Fruit fly (Drosophila melanogaster) whole organism, embryonic: ENCODE measurements around the gene CG4950.

Experiments
- Bgb ChIP-seq: fragments of 200-800 bp; sonication (Bioruptor generic); IDR thresholded peaks from 2 replicates; pipeline ENCODE4 v1.3.6; 2022; ENCODE audit warnings: missing biosample characterization, missing genetic modification characterization; ENCODE audit not compliant: partially characterized antibody
- CG10431 ChIP-seq: fragments of 200-800 bp; sonication (Bioruptor generic); optimal IDR thresholded peaks from 3 replicates; lab custom pipeline; 2018; ENCODE audit warnings: missing biosample characterization, mild to moderate bottlenecking, missing genetic modification characterization
- CG11398 ChIP-seq: fragments of 200-800 bp; sonication (Bioruptor generic); optimal IDR thresholded peaks from 2 replicates; lab custom pipeline; 2016; ENCODE audit warnings: missing biosample characterization, missing genetic modification characterization
- CG12155 ChIP-seq: fragments of 200-800 bp; sonication (Bioruptor generic); optimal IDR thresholded peaks from 3 replicates; lab custom pipeline; 2016; ENCODE audit warnings: missing biosample characterization, missing genetic modification characterization
- CG1233 ChIP-seq: fragments of 200-800 bp; sonication (Bioruptor generic); optimal IDR thresholded peaks from 4 replicates; lab custom pipeline; 2018; ENCODE audit warnings: missing biosample characterization, mild to moderate bottlenecking, missing genetic modification characterization
- CG12659 ChIP-seq: fragments of 200-800 bp; sonication (Bioruptor generic); optimal IDR thresholded peaks from 3 replicates; lab custom pipeline; 2017; ENCODE audit warnings: mild to moderate bottlenecking, missing biosample characterization, missing genetic modification reagents, missing genetic modification characterization
- CG13424 ChIP-seq: fragments of 200-800 bp; sonication (Bioruptor generic); optimal IDR thresholded peaks from 2 replicates; lab custom pipeline; 2019; ENCODE audit warnings: missing biosample characterization, mild to moderate bottlenecking, missing genetic modification characterization, moderate library complexity
- CG14014 ChIP-seq: fragments of 200-800 bp; sonication (Bioruptor generic); IDR thresholded peaks from 2 replicates; pipeline ENCODE4 v1.3.6; 2022; ENCODE audit warnings: missing biosample characterization, missing genetic modification characterization
- CG15073 ChIP-seq: fragments of 200-800 bp; sonication (Bioruptor generic); optimal IDR thresholded peaks from 2 replicates; lab custom pipeline; 2016; ENCODE audit warnings: missing biosample characterization, missing genetic modification characterization
- CG16863 ChIP-seq: fragments of 200-800 bp; sonication (Bioruptor generic); optimal IDR thresholded peaks from 3 replicates; lab custom pipeline; 2016; ENCODE audit warnings: missing biosample characterization, missing genetic modification characterization
- CG17359 ChIP-seq: fragments of 200-800 bp; sonication (Bioruptor generic); optimal IDR thresholded peaks from 3 replicates; lab custom pipeline; 2018; ENCODE audit warnings: missing biosample characterization, mild to moderate bottlenecking, missing genetic modification characterization, moderate library complexity
- CG17829 ChIP-seq: fragments of 200-800 bp; optimal IDR thresholded peaks from 2 replicates; lab custom pipeline; 2019; ENCODE audit warnings: missing biosample characterization, mild to moderate bottlenecking, missing genetic modification characterization, moderate library complexity
- CG17912 ChIP-seq: fragments of 200-800 bp; sonication (Bioruptor generic); optimal IDR thresholded peaks from 2 replicates; lab custom pipeline; 2018; ENCODE audit warnings: missing biosample characterization, mild to moderate bottlenecking, missing genetic modification characterization
- CG2116 ChIP-seq: fragments of 200-800 bp; sonication (Bioruptor generic); optimal IDR thresholded peaks from 3 replicates; lab custom pipeline; 2018; ENCODE audit warnings: missing biosample characterization, mild to moderate bottlenecking, missing genetic modification characterization
- CG33213 ChIP-seq: fragments of 200-800 bp; sonication (Bioruptor generic); optimal IDR thresholded peaks from 3 replicates; lab custom pipeline; 2016; ENCODE audit warnings: missing biosample characterization, missing genetic modification characterization
- CG42726 ChIP-seq: fragments of 200-800 bp; sonication (Bioruptor generic); IDR thresholded peaks from 2 replicates; pipeline ENCODE4 v1.3.6; 2022; ENCODE audit warnings: missing biosample characterization, missing genetic modification characterization; ENCODE audit not compliant: partially characterized antibody
- CG4360 ChIP-seq: fragments of 200-800 bp; sonication (Bioruptor generic); IDR thresholded peaks from 2 replicates; pipeline ENCODE4 v1.3.6; 2022; ENCODE audit warnings: missing biosample characterization, missing genetic modification characterization
- CG4617 ChIP-seq: fragments of 200-800 bp; sonication (Bioruptor generic); optimal IDR thresholded peaks from 3 replicates; lab custom pipeline; 2016; ENCODE audit warnings: missing biosample characterization, missing genetic modification characterization, borderline replicate concordance
- CG7839 ChIP-seq: fragments of 200-800 bp; sonication (Bioruptor generic); optimal IDR thresholded peaks from 3 replicates; lab custom pipeline; 2018; ENCODE audit warnings: missing biosample characterization, mild to moderate bottlenecking, missing genetic modification characterization, moderate library complexity
- CG8478 ChIP-seq: fragments of >200 bp; optimal IDR thresholded peaks from 2 replicates; lab custom pipeline; 2018
- CG9797 ChIP-seq: fragments of 200-800 bp; sonication (Bioruptor generic); optimal IDR thresholded peaks from 3 replicates; lab custom pipeline; 2018; ENCODE audit warnings: missing biosample characterization, mild to moderate bottlenecking, missing genetic modification characterization
- CkIIα-i1 ChIP-seq: fragments of 200-800 bp; sonication (Bioruptor generic); IDR thresholded peaks from 2 replicates; pipeline ENCODE4 v1.3.6; 2022; ENCODE audit warnings: missing biosample characterization, missing genetic modification characterization
- CrebB ChIP-seq: fragments of 200-800 bp; sonication (Bioruptor generic); optimal IDR thresholded peaks from 3 replicates; lab custom pipeline; 2018; ENCODE audit warnings: missing biosample characterization, mild to moderate bottlenecking, missing genetic modification characterization
- Dbx ChIP-seq: fragments of 200-800 bp; sonication (Bioruptor generic); IDR thresholded peaks from 3 replicates; pipeline ENCODE4 v1.3.6; 2022; ENCODE audit warnings: missing biosample characterization, missing genetic modification characterization
- Deaf1 ChIP-seq: fragments of 200-800 bp; optimal IDR thresholded peaks from 3 replicates; lab custom pipeline; 2019; ENCODE audit warnings: missing biosample characterization, mild to moderate bottlenecking, missing genetic modification characterization, moderate library complexity
- Dp ChIP-seq: fragments of 200-800 bp; sonication (Bioruptor generic); optimal IDR thresholded peaks from 2 replicates; lab custom pipeline; 2018; ENCODE audit warnings: missing biosample characterization, mild to moderate bottlenecking, missing genetic modification characterization, moderate library complexity
- ERR ChIP-seq: fragments of 200-800 bp; sonication (Bioruptor generic); optimal IDR thresholded peaks from 2 replicates; lab custom pipeline; 2016; ENCODE audit warnings: missing biosample characterization, missing genetic modification characterization
- Eip74EF ChIP-seq, 2 experiments: fragments of 200-800 bp in 1 of 2; fragments of >200 bp in 1 of 2; sonication (Bioruptor generic) in 1 of 2; optimal IDR thresholded peaks; 2 replicates each; lab custom pipeline; 2017 to 2019; ENCODE audit warnings: missing biosample characterization in 2 of 2, missing genetic modification characterization in 2 of 2, mild to moderate bottlenecking in 1 of 2, moderate library complexity in 1 of 2
- Gsc ChIP-seq: fragments of 200-800 bp; sonication (Bioruptor generic); IDR thresholded peaks from 2 replicates; pipeline ENCODE4 v1.3.6; 2022; ENCODE audit warnings: missing biosample characterization, missing genetic modification characterization
- H15 ChIP-seq: fragments of 200-800 bp; sonication (Bioruptor generic); IDR thresholded peaks from 3 replicates; pipeline ENCODE4 v1.3.6; 2022; ENCODE audit warnings: missing biosample characterization, missing genetic modification characterization
- Kr ChIP-seq: fragments of 200-800 bp; sonication (Bioruptor generic); optimal IDR thresholded peaks from 2 replicates; lab custom pipeline; 2017; ENCODE audit warnings: missing biosample characterization, mild to moderate bottlenecking, missing genetic modification characterization
- Med ChIP-seq: fragments of 200-800 bp; sonication (Bioruptor generic); peaks from one replicate; lab custom pipeline; 2016; ENCODE audit warnings: missing biosample characterization, missing genetic modification characterization, mild to moderate bottlenecking, inconsistent platforms, moderate library complexity
- NfI ChIP-seq: fragments of 200-800 bp; sonication (Bioruptor generic); optimal IDR thresholded peaks from 3 replicates; lab custom pipeline; 2018; ENCODE audit warnings: missing biosample characterization, mild to moderate bottlenecking, missing genetic modification characterization, moderate library complexity
- Oli ChIP-seq: fragments of 200-800 bp; sonication (Bioruptor generic); optimal IDR thresholded peaks from 2 replicates; lab custom pipeline; 2018; ENCODE audit warnings: missing biosample characterization, mild to moderate bottlenecking, missing genetic modification characterization, moderate library complexity
- Pdp1 ChIP-seq, 2 experiments: fragments of 200-800 bp; sonication (Bioruptor generic); optimal IDR thresholded peaks; 3 replicates each; lab custom pipeline; 2016; ENCODE audit warnings: missing biosample characterization in 2 of 2, missing genetic modification characterization in 2 of 2, mild to moderate bottlenecking in 1 of 2, moderate library complexity in 1 of 2
- amos ChIP-seq: fragments of 200-800 bp; sonication (Bioruptor generic); IDR thresholded peaks from 2 replicates; pipeline ENCODE4 v1.3.6; 2022; ENCODE audit warnings: missing biosample characterization, missing genetic modification characterization; ENCODE audit not compliant: partially characterized antibody
- ash1 ChIP-seq: fragments of 200-800 bp; sonication (Bioruptor generic); optimal IDR thresholded peaks from 2 replicates; lab custom pipeline; 2018; ENCODE audit warnings: missing biosample characterization, mild to moderate bottlenecking, missing genetic modification characterization
- bcd ChIP-seq: fragments of 200-800 bp; sonication (Bioruptor generic); optimal IDR thresholded peaks from 2 replicates; lab custom pipeline; 2017; ENCODE audit warnings: missing biosample characterization, mild to moderate bottlenecking, missing genetic modification characterization
- bowl ChIP-seq: fragments of 200-800 bp; sonication (Bioruptor generic); IDR thresholded peaks from 2 replicates; pipeline ENCODE4 v1.3.6; 2022; ENCODE audit warnings: missing biosample characterization, missing genetic modification characterization
- chif ChIP-seq, 2 experiments: fragments of 200-800 bp; sonication (Bioruptor generic); optimal IDR thresholded peaks; 3 replicates each; lab custom pipeline; 2016; ENCODE audit warnings: missing biosample characterization in 2 of 2, missing genetic modification characterization in 2 of 2
- crc ChIP-seq: fragments of 200-800 bp; sonication (Bioruptor generic); optimal IDR thresholded peaks from 2 replicates; lab custom pipeline; 2016; ENCODE audit warnings: missing biosample characterization, missing genetic modification characterization
- dmrt11E ChIP-seq: fragments of 200-800 bp; sonication (Bioruptor generic); optimal IDR thresholded peaks from 3 replicates; lab custom pipeline; 2018; ENCODE audit warnings: missing biosample characterization, mild to moderate bottlenecking, missing genetic modification characterization, moderate library complexity
- dpn ChIP-seq, 2 experiments: fragments of 200-800 bp; sonication (Bioruptor generic); optimal IDR thresholded peaks; 3 replicates each; lab custom pipeline; 2016; ENCODE audit warnings: missing biosample characterization in 2 of 2, missing genetic modification characterization in 2 of 2
- ftz-f1 ChIP-seq: fragments of 200-800 bp; sonication (Bioruptor generic); optimal IDR thresholded peaks from 2 replicates; lab custom pipeline; 2016; ENCODE audit warnings: missing biosample characterization, missing genetic modification characterization
- lbe ChIP-seq: fragments of 200-800 bp; sonication (Bioruptor generic); optimal IDR thresholded peaks from 2 replicates; lab custom pipeline; 2016; ENCODE audit warnings: missing biosample characterization, mild to moderate bottlenecking, missing genetic modification characterization
- prd ChIP-seq, 3 experiments: fragments of >200 bp in 2 of 3; fragments of 200-800 bp in 1 of 3; sonication (Bioruptor generic) in 1 of 3; optimal IDR thresholded peaks in 2 of 3; IDR thresholded peaks in 1 of 3; 2 replicates in 2 of 3; 3 replicates in 1 of 3; pipeline versions ENCODE4 v1.3.6 to Lab custom; 2017 to 2022; ENCODE audit warnings: missing biosample characterization in 1 of 3, missing genetic modification characterization in 1 of 3
- ro ChIP-seq: fragments of 200-800 bp; sonication (Bioruptor generic); IDR thresholded peaks from 2 replicates; pipeline ENCODE4 v1.3.6; 2022; ENCODE audit warnings: missing biosample characterization, missing genetic modification characterization
- sima ChIP-seq: fragments of 200-800 bp; sonication (Bioruptor generic); optimal IDR thresholded peaks from 2 replicates; lab custom pipeline; 2016; ENCODE audit warnings: missing biosample characterization, missing genetic modification characterization
- stwl ChIP-seq: fragments of 200-800 bp; sonication (Bioruptor generic); optimal IDR thresholded peaks from 3 replicates; lab custom pipeline; 2018; ENCODE audit warnings: missing biosample characterization, mild to moderate bottlenecking, missing genetic modification characterization, moderate library complexity
- zen ChIP-seq: fragments of 200-800 bp; sonication (Bioruptor generic); optimal IDR thresholded peaks from 3 replicates; lab custom pipeline; 2018; ENCODE audit warnings: missing biosample characterization, mild to moderate bottlenecking, missing genetic modification characterization, moderate library complexity

The CG4950 gene

DNA sequence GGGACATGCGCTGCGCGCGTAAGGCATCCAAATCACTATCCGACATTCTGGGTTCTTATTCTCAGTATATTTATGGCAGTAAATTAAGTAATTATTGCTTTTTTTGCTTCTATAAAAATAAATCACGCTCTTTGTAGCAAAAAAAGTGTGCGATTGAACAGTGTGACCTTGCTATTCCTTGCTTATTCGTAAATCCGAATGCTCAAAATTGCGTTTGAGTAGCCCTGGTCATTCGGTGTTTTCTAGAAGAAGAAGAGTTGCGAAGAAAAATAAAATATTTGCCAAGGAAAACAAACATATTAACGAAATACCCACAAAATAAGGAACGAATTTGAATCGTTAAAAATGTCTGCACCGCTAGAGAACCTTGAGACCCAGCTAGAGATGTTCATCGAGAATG is 36.1 kb downstream of the CG4950 start, which contains the start of the genes PDCD-5 and MED10 (continued):
- TF ChIP-seq stwl (tag; lab: Kevin White, UChicago) (peak; percentile 94), CG4360 (no peak), dmrt11E (tag; lab: Kevin White, UChicago) (peak; percentile 24), ash1 (GFP tag; lab: Kevin White, UChicago) (no peak), bcd (GFP tag; lab: Kevin White, UChicago) (peak; percentile 59), CG11398 (GFP tag; lab: Kevin White, UChicago) (no peak), Pdp1 (GFP tag; optimal IDR thresholded peaks at IDR 0.05; lab: Kevin White, UChicago) (peak in 1 of 2 experiments; percentile 56), ERR (GFP tag; lab: Kevin White, UChicago) (peak; percentile 27), crc (GFP tag; lab: Kevin White, UChicago) (no peak), CG17829 (peak; percentile 28), Deaf1 (tag; lab: Kevin White, UChicago) (peak; percentile 58), Kr (no peak), Med (peak; percentile 89), CkIIα-i1 (GFP tag; lab: Robert Waterston, UW) (no peak), CG12659 (GFP tag; lab: Kevin White, UChicago) (peak; percentile 60), Eip74EF (GFP tag; optimal IDR thresholded peaks at IDR 0.05; lab: Kevin White, UChicago) (no peak), amos (GFP tag; lab: Robert Waterston, UW) (peak; percentile 43), CG15073 (no peak), sima (GFP tag; lab: Kevin White, UChicago) (no peak), Gsc (GFP tag; lab: Robert Waterston, UW) (no peak), chif (GFP tag; optimal IDR thresholded peaks at IDR 0.05; lab: Kevin White, UChicago) (peak in 1 of 2 experiments; percentile 13), CG4617 (GFP tag; lab: Kevin White, UChicago) (peak; percentile 100), CG33213 (peak; percentile 16), CG12155 (GFP tag; lab: Kevin White, UChicago) (no peak), CrebB (tag; lab: Kevin White, UChicago) (no peak), lbe (GFP tag; lab: Kevin White, UChicago) (no peak), CG14014 (GFP tag; lab: Robert Waterston, UW) (no peak), Oli (no peak), NfI (GFP tag; lab: Kevin White, UChicago) (peak; percentile 35), CG13424 (tag; lab: Kevin White, UChicago) (peak; percentile 12), H15 (no peak), CG1233 (GFP tag; lab: Kevin White, UChicago) (no peak), Bgb (peak; percentile 28; the same call in 1 of the 2 replicates), CG9797 (GFP tag; lab: Kevin White, UChicago) (peak; percentile 77), dpn (GFP tag; optimal IDR thresholded peaks at IDR 0.05; lab: Kevin White, UChicago) (peak; percentile 9 to 14), bowl (GFP tag; lab: Robert Waterston, UW) (no peak), CG7839 (tag; lab: Kevin White, UChicago) (no peak), CG42726 (GFP tag; lab: Robert Waterston, UW) (peak; percentile 66; the same call in 1 of the 2 replicates), CG17359 (peak; percentile 45), CG2116 (GFP tag; lab: Kevin White, UChicago) (peak; percentile 18), CG17912 (GFP tag; lab: Kevin White, UChicago) (peak; percentile 55), Dbx (GFP tag; lab: Robert Waterston, UW) (no peak), prd (optimal IDR thresholded peaks at IDR 0.05; lab: Kevin White, UChicago) (no peak), prd (GFP tag; IDR thresholded peaks at IDR 0.05; lab: Robert Waterston, UW) (no peak), CG10431 (no peak), zen (tag; lab: Kevin White, UChicago) (peak; percentile 36), ro (GFP tag; lab: Robert Waterston, UW) (no peak), CG16863 (GFP tag; lab: Kevin White, UChicago) (no peak), CG8478 (no peak), ftz-f1 (GFP tag; lab: Kevin White, UChicago) (peak; percentile 47), Dp (GFP tag; lab: Kevin White, UChicago) (peak; percentile 38)
